Fruit fly (Drosophila melanogaster) S2 (cell line): ENCODE measurements around the gene CG15892.

Source experiments
- CG8478 ChIP-seq: fragments of >200 bp; optimal IDR thresholded peaks from 2 replicates; lab custom pipeline; 2018
- CTCF ChIP-seq, 2 experiments: fragments of >200 bp; optimal IDR thresholded peaks; 2 replicates each; lab custom pipeline; 2018

DNA sequence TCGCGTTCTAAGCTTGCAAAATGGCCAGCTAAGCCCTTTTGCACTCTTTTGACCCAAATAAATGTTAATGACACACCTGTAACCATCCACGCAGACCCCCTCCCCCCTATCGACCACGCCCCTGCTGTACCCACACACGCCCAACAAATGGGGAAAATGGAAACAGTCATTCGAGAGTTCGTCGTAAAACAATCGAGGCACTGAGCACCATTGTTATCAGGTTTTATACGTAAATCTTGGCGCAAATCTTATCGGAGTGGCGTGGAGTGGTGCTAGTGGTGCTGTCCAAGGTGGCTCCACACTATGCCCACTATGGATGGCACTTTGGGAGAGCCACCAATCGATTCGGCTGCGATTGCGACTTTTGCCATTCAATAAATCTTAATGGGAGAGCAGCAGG, 29.7 kb downstream of the CG15892 start:
- no peak for TF ChIP-seq CG8478 (lab: Kevin White, UChicago)
- no peak for TF ChIP-seq CTCF (optimal IDR thresholded peaks at IDR 0.05; lab: Kevin White, UChicago)
